Fruit fly (Drosophila melanogaster) whole organism, prepupa: ENCODE measurements around the gene CG5103.

Source experiments
- CG6792 ChIP-seq: fragments of 200-800 bp; sonication (Bioruptor generic); optimal IDR thresholded peaks from 3 replicates; lab custom pipeline; 2016; ENCODE audit warnings: missing biosample characterization, missing genetic modification characterization
- CG8119 ChIP-seq: fragments of 200-800 bp; sonication (Bioruptor generic); IDR thresholded peaks from 3 replicates; pipeline ENCODE4 v1.3.6; 2022; ENCODE audit warnings: missing biosample characterization, missing genetic modification characterization
- Hr39 ChIP-seq: fragments of 200-800 bp; sonication (Bioruptor generic); optimal IDR thresholded peaks from 2 replicates; lab custom pipeline; 2016; ENCODE audit warnings: missing biosample characterization, missing genetic modification characterization
- Sox102F ChIP-seq: fragments of 200-800 bp; sonication (Bioruptor generic); optimal IDR thresholded peaks from 2 replicates; lab custom pipeline; 2016; ENCODE audit warnings: missing biosample characterization, mild to moderate bottlenecking, missing genetic modification characterization
- Sox15 ChIP-seq: fragments of 200-800 bp; sonication (Bioruptor generic); optimal IDR thresholded peaks from 3 replicates; lab custom pipeline; 2016; ENCODE audit warnings: missing biosample characterization, missing genetic modification characterization
- salr ChIP-seq, 2 experiments: fragments of 200-800 bp; sonication (Bioruptor generic); optimal IDR thresholded peaks; 3 replicates each; lab custom pipeline; 2016 to 2018; ENCODE audit warnings: missing biosample characterization in 2 of 2, missing genetic modification characterization in 2 of 2, mild to moderate bottlenecking in 1 of 2
- svp ChIP-seq: fragments of 200-800 bp; sonication (Bioruptor generic); peaks from one replicate; lab custom pipeline; 2016; ENCODE audit warnings: missing biosample characterization, missing genetic modification characterization

dm6 chr3L:18302021-18302420 lies 8.0 kb upstream of the CG5103 start:
- no peak for TF ChIP-seq Hr39 (GFP tag; lab: Kevin White, UChicago)
- no peak for TF ChIP-seq Sox102F (GFP tag; lab: Kevin White, UChicago)
- TF ChIP-seq svp (GFP tag; lab: Kevin White, UChicago), result no peak
- TF ChIP-seq Sox15 (GFP tag; lab: Kevin White, UChicago), result no peak
- no peak for TF ChIP-seq CG8119 (GFP tag; lab: Robert Waterston, UW)
- no peak for TF ChIP-seq CG6792 (GFP tag; lab: Kevin White, UChicago)
- no peak for TF ChIP-seq salr (GFP tag; optimal IDR thresholded peaks at IDR 0.05; lab: Kevin White, UChicago)
